Fruit fly (Drosophila melanogaster) whole organism, prepupa: ENCODE data around the gene Pdhb.
A peak's percentile ranks its signal among the peaks of the same experiment; 100 is the strongest.

Experiments
- CG10631 ChIP-seq: fragments of 200-800 bp; sonication (Bioruptor generic); optimal IDR thresholded peaks from 2 replicates; lab custom pipeline; 2016; ENCODE audit warnings: missing biosample characterization, missing genetic modification characterization
- CG10669 ChIP-seq: fragments of 200-800 bp; sonication (Bioruptor generic); optimal IDR thresholded peaks from 3 replicates; lab custom pipeline; 2018; ENCODE audit warnings: missing biosample characterization, mild to moderate bottlenecking, missing genetic modification characterization, moderate library complexity
- CG11294 ChIP-seq: fragments of 200-800 bp; sonication (Bioruptor generic); IDR thresholded peaks from 2 replicates; pipeline ENCODE4 v1.3.6; 2022; ENCODE audit warnings: missing biosample characterization, missing genetic modification characterization
- CG11762 ChIP-seq: fragments of 200-800 bp; sonication (Bioruptor generic); optimal IDR thresholded peaks from 3 replicates; lab custom pipeline; 2016; ENCODE audit warnings: missing biosample characterization, missing genetic modification characterization; ENCODE audit not compliant: insufficient read depth
- CG11902 ChIP-seq: fragments of 200-800 bp; sonication (Bioruptor generic); optimal IDR thresholded peaks from 3 replicates; lab custom pipeline; 2016; ENCODE audit warnings: missing biosample characterization, missing genetic modification characterization
- CG15336 ChIP-seq: fragments of 200-800 bp; sonication (Bioruptor generic); IDR thresholded peaks from 2 replicates; pipeline ENCODE4 v1.3.6; 2022; ENCODE audit warnings: missing biosample characterization, missing genetic modification characterization
- CG1621 ChIP-seq: fragments of 200-800 bp; sonication (Bioruptor generic); optimal IDR thresholded peaks from 3 replicates; lab custom pipeline; 2018; ENCODE audit warnings: missing biosample characterization, mild to moderate bottlenecking, missing genetic modification characterization
- CG16779 ChIP-seq: fragments of 200-800 bp; sonication (Bioruptor generic); optimal IDR thresholded peaks from 3 replicates; lab custom pipeline; 2017; ENCODE audit warnings: missing biosample characterization, mild to moderate bottlenecking, missing genetic modification characterization
- CG3032 ChIP-seq: fragments of 200-800 bp; optimal IDR thresholded peaks from 2 replicates; lab custom pipeline; 2019; ENCODE audit warnings: missing biosample characterization, mild to moderate bottlenecking, missing genetic modification characterization, moderate library complexity
- CG31627 ChIP-seq: fragments of 200-800 bp; sonication (Bioruptor generic); optimal IDR thresholded peaks from 3 replicates; lab custom pipeline; 2016; ENCODE audit warnings: missing biosample characterization, missing genetic modification characterization
- CG32006 ChIP-seq: fragments of 200-800 bp; sonication (Bioruptor generic); optimal IDR thresholded peaks from 3 replicates; lab custom pipeline; 2017; ENCODE audit warnings: missing biosample characterization, mild to moderate bottlenecking, missing genetic modification characterization
- CG3919 ChIP-seq: fragments of 200-800 bp; sonication (Bioruptor generic); optimal IDR thresholded peaks from 3 replicates; lab custom pipeline; 2016; ENCODE audit warnings: missing biosample characterization, missing genetic modification characterization
- CG6276 ChIP-seq: fragments of 200-800 bp; sonication (Bioruptor generic); optimal IDR thresholded peaks from 2 replicates; lab custom pipeline; 2017; ENCODE audit warnings: missing biosample characterization, mild to moderate bottlenecking, missing genetic modification characterization
- CG6792 ChIP-seq: fragments of 200-800 bp; sonication (Bioruptor generic); optimal IDR thresholded peaks from 3 replicates; lab custom pipeline; 2016; ENCODE audit warnings: missing biosample characterization, missing genetic modification characterization
- CG6854 ChIP-seq: fragments of 200-800 bp; sonication (Bioruptor generic); optimal IDR thresholded peaks from 2 replicates; lab custom pipeline; 2017; ENCODE audit warnings: missing biosample characterization, mild to moderate bottlenecking, missing genetic modification characterization
- CG7368 ChIP-seq: fragments of 200-800 bp; sonication (Bioruptor generic); optimal IDR thresholded peaks from 3 replicates; lab custom pipeline; 2016; ENCODE audit warnings: missing biosample characterization, missing genetic modification characterization
- CG8119 ChIP-seq: fragments of 200-800 bp; sonication (Bioruptor generic); IDR thresholded peaks from 3 replicates; pipeline ENCODE4 v1.3.6; 2022; ENCODE audit warnings: missing biosample characterization, missing genetic modification characterization
- CG8632 ChIP-seq: fragments of 200-800 bp; sonication (Bioruptor generic); optimal IDR thresholded peaks from 3 replicates; lab custom pipeline; 2016; ENCODE audit warnings: missing biosample characterization, missing genetic modification characterization
- Eip75B ChIP-seq: fragments of 200-800 bp; sonication (Bioruptor generic); optimal IDR thresholded peaks from 3 replicates; lab custom pipeline; 2016; ENCODE audit warnings: missing biosample characterization, missing genetic modification characterization
- Eip78C ChIP-seq: fragments of 200-800 bp; sonication (Bioruptor generic); peaks from one replicate; lab custom pipeline; 2016; ENCODE audit warnings: missing biosample characterization, missing genetic modification characterization
- Eip93F ChIP-seq: fragments of 200-800 bp; sonication (Bioruptor generic); optimal IDR thresholded peaks from 2 replicates; lab custom pipeline; 2016; ENCODE audit warnings: missing biosample characterization, mild to moderate bottlenecking, missing genetic modification characterization
- Ets21C ChIP-seq: fragments of 200-800 bp; sonication (Bioruptor generic); optimal IDR thresholded peaks from 3 replicates; lab custom pipeline; 2016; ENCODE audit warnings: missing biosample characterization, missing genetic modification characterization
- Hr38 ChIP-seq: sonication (Bioruptor generic); optimal IDR thresholded peaks from 2 replicates; lab custom pipeline; 2016; ENCODE audit warnings: missing biosample characterization, missing genetic modification characterization
- Hr39 ChIP-seq: fragments of 200-800 bp; sonication (Bioruptor generic); optimal IDR thresholded peaks from 2 replicates; lab custom pipeline; 2016; ENCODE audit warnings: missing biosample characterization, missing genetic modification characterization
- Hr4 ChIP-seq: fragments of 200-800 bp; sonication (Bioruptor generic); optimal IDR thresholded peaks from 3 replicates; lab custom pipeline; 2016; ENCODE audit warnings: missing biosample characterization, missing genetic modification characterization
- Lpt ChIP-seq: fragments of 200-800 bp; sonication (Bioruptor generic); optimal IDR thresholded peaks from 3 replicates; lab custom pipeline; 2016; ENCODE audit warnings: missing biosample characterization, missing genetic modification characterization
- Met ChIP-seq: fragments of 200-800 bp; sonication (Bioruptor generic); optimal IDR thresholded peaks from 3 replicates; lab custom pipeline; 2016; ENCODE audit warnings: missing biosample characterization, missing genetic modification characterization
- OdsH ChIP-seq: fragments of 200-800 bp; sonication (Bioruptor generic); optimal IDR thresholded peaks from 3 replicates; lab custom pipeline; 2016; ENCODE audit warnings: missing biosample characterization, missing genetic modification characterization
- Smox ChIP-seq: fragments of 200-800 bp; sonication (Bioruptor generic); optimal IDR thresholded peaks from 3 replicates; lab custom pipeline; 2016; ENCODE audit warnings: missing biosample characterization, missing genetic modification characterization
- Sox102F ChIP-seq: fragments of 200-800 bp; sonication (Bioruptor generic); optimal IDR thresholded peaks from 2 replicates; lab custom pipeline; 2016; ENCODE audit warnings: missing biosample characterization, mild to moderate bottlenecking, missing genetic modification characterization
- Sox14 ChIP-seq: fragments of 200-800 bp; sonication (Bioruptor generic); optimal IDR thresholded peaks from 3 replicates; lab custom pipeline; 2016; ENCODE audit warnings: missing biosample characterization, missing genetic modification characterization
- Sox15 ChIP-seq: fragments of 200-800 bp; sonication (Bioruptor generic); optimal IDR thresholded peaks from 3 replicates; lab custom pipeline; 2016; ENCODE audit warnings: missing biosample characterization, missing genetic modification characterization
- cyc ChIP-seq: fragments of 200-800 bp; sonication (Bioruptor generic); optimal IDR thresholded peaks from 3 replicates; lab custom pipeline; 2016; ENCODE audit warnings: missing biosample characterization, missing genetic modification characterization
- dac ChIP-seq: fragments of 200-800 bp; sonication (Bioruptor generic); optimal IDR thresholded peaks from 2 replicates; lab custom pipeline; 2017; ENCODE audit warnings: missing biosample characterization, mild to moderate bottlenecking, missing genetic modification characterization
- eg ChIP-seq: fragments of 200-800 bp; sonication (Bioruptor generic); IDR thresholded peaks from 3 replicates; pipeline ENCODE4 v1.3.6; 2022; ENCODE audit warnings: missing biosample characterization, missing genetic modification characterization
- esn ChIP-seq: fragments of 200-800 bp; sonication (Bioruptor generic); optimal IDR thresholded peaks from 2 replicates; lab custom pipeline; 2016; ENCODE audit warnings: missing biosample characterization, mild to moderate bottlenecking, missing genetic modification characterization, moderate library complexity
- fd59A ChIP-seq: fragments of 200-800 bp; sonication (Bioruptor generic); optimal IDR thresholded peaks from 2 replicates; lab custom pipeline; 2017; ENCODE audit warnings: missing biosample characterization, mild to moderate bottlenecking, missing genetic modification characterization, missing genetic modification reagents
- fd85E ChIP-seq: fragments of 200-800 bp; sonication (Bioruptor generic); optimal IDR thresholded peaks from 3 replicates; lab custom pipeline; 2016; ENCODE audit warnings: missing biosample characterization, missing genetic modification characterization
- fkh ChIP-seq: fragments of 200-800 bp; sonication (Bioruptor generic); optimal IDR thresholded peaks from 3 replicates; lab custom pipeline; 2017; ENCODE audit warnings: missing biosample characterization, mild to moderate bottlenecking, missing genetic modification characterization, moderate library complexity
- net ChIP-seq: fragments of 200-800 bp; sonication (Bioruptor generic); optimal IDR thresholded peaks from 3 replicates; lab custom pipeline; 2016; ENCODE audit warnings: missing biosample characterization, missing genetic modification characterization
- pdm3 ChIP-seq: fragments of 200-800 bp; sonication (Bioruptor generic); optimal IDR thresholded peaks from 3 replicates; lab custom pipeline; 2016; ENCODE audit warnings: missing biosample characterization, missing genetic modification characterization
- salr ChIP-seq, 2 experiments: fragments of 200-800 bp; sonication (Bioruptor generic); optimal IDR thresholded peaks; 3 replicates each; lab custom pipeline; 2016 to 2018; ENCODE audit warnings: missing biosample characterization in 2 of 2, missing genetic modification characterization in 2 of 2, mild to moderate bottlenecking in 1 of 2
- spab ChIP-seq: fragments of 200-800 bp; sonication (Bioruptor generic); optimal IDR thresholded peaks from 2 replicates; lab custom pipeline; 2017; ENCODE audit warnings: missing biosample characterization, mild to moderate bottlenecking, missing genetic modification characterization, missing genetic modification reagents
- ss ChIP-seq, 2 experiments: fragments of 200-800 bp; sonication (Bioruptor generic); optimal IDR thresholded peaks; 2 replicates in 1 of 2; 3 replicates in 1 of 2; lab custom pipeline; 2017 to 2018; ENCODE audit warnings: mild to moderate bottlenecking in 2 of 2, missing biosample characterization in 2 of 2, missing genetic modification characterization in 2 of 2, moderate library complexity in 1 of 2
- svp ChIP-seq: fragments of 200-800 bp; sonication (Bioruptor generic); peaks from one replicate; lab custom pipeline; 2016; ENCODE audit warnings: missing biosample characterization, missing genetic modification characterization
- vri ChIP-seq: fragments of 200-800 bp; sonication (Bioruptor generic); optimal IDR thresholded peaks from 3 replicates; lab custom pipeline; 2016; ENCODE audit warnings: missing biosample characterization, mild to moderate bottlenecking, missing genetic modification characterization

Pdhb gene

DNA sequence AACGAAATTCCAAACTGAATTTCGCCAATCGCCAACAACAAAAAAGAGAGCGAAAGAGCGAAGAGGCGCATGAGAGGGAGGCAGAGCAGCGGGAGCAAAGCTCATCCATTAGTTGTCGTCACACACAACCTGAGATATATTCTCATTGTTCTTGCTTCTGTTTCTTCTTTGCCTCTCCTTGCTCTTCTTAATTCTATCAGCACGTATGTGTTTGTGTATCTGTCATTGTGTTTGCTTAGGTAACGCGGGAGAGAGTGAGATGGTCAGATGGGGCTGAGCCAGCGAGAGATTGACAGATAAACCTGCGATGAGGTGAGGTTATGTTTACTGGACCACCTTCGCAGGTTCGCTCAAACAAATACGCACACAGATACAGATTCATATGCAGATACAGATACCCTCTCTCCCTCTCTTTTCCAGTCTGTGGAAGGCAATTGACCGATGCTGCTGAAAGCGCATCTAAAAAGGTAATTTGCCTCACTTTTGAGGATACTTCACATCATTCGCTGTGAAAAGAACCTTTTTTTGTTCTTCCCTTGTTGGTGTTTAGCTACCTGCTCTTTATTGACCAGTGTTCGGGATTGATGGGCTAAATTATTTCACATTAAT is 38.8 kb upstream of the Pdhb start (continued):
- TF ChIP-seq Smox (GFP tag; lab: Kevin White, UChicago) (no peak), CG16779 (tag; lab: Kevin White, UChicago) (no peak), Eip93F (GFP tag; lab: Kevin White, UChicago) (no peak), CG11902 (GFP tag; lab: Kevin White, UChicago) (no peak), CG6792 (GFP tag; lab: Kevin White, UChicago) (no peak), CG8119 (GFP tag; lab: Robert Waterston, UW) (0 out of 3 replicates have a peak, but pooled peaks have one; percentile 27), CG6276 (GFP tag; lab: Kevin White, UChicago) (peak; percentile 15), CG3919 (GFP tag; lab: Kevin White, UChicago) (peak; percentile 28), Hr39 (no peak), esn (peak; percentile 27), Lpt (GFP tag; lab: Kevin White, UChicago) (peak; percentile 1), CG1621 (tag; lab: Kevin White, UChicago) (peak; percentile 27), svp (GFP tag; lab: Kevin White, UChicago) (peak; percentile 95), CG11762 (GFP tag; lab: Kevin White, UChicago) (no peak), OdsH (GFP tag; lab: Kevin White, UChicago) (no peak), Sox102F (GFP tag; lab: Kevin White, UChicago) (peak; percentile 44), Hr38 (GFP tag; lab: Kevin White, UChicago) (no peak), dac (no peak), CG32006 (GFP tag; lab: Kevin White, UChicago) (no peak), fkh (GFP tag; lab: Kevin White, UChicago) (peak; percentile 88), Hr4 (GFP tag; lab: Kevin White, UChicago) (no peak), ss (GFP tag; optimal IDR thresholded peaks at IDR 0.05; lab: Kevin White, UChicago) (peak; percentile 52 to 58), Sox15 (GFP tag; lab: Kevin White, UChicago) (no peak), pdm3 (no peak), cyc (GFP tag; lab: Kevin White, UChicago) (no peak), vri (GFP tag; lab: Kevin White, UChicago) (peak; percentile 66), Eip75B (GFP tag; lab: Kevin White, UChicago) (no peak), net (GFP tag; lab: Kevin White, UChicago) (peak; percentile 20), CG8632 (GFP tag; lab: Kevin White, UChicago) (no peak), spab (GFP tag; lab: Kevin White, UChicago) (peak; percentile 9), fd59A (GFP tag; lab: Kevin White, UChicago) (no peak), Eip78C (GFP tag; lab: Kevin White, UChicago) (peak; percentile 68), CG10669 (GFP tag; lab: Kevin White, UChicago) (peak; percentile 19), Sox14 (GFP tag; lab: Kevin White, UChicago) (peak; percentile 56), CG10631 (GFP tag; lab: Kevin White, UChicago) (no peak), CG3032 (tag; lab: Kevin White, UChicago) (peak; percentile 25), CG31627 (no peak), fd85E (GFP tag; lab: Kevin White, UChicago) (no peak)
- TF ChIP-seq, all 60 proteins: peak for 28

DNA sequence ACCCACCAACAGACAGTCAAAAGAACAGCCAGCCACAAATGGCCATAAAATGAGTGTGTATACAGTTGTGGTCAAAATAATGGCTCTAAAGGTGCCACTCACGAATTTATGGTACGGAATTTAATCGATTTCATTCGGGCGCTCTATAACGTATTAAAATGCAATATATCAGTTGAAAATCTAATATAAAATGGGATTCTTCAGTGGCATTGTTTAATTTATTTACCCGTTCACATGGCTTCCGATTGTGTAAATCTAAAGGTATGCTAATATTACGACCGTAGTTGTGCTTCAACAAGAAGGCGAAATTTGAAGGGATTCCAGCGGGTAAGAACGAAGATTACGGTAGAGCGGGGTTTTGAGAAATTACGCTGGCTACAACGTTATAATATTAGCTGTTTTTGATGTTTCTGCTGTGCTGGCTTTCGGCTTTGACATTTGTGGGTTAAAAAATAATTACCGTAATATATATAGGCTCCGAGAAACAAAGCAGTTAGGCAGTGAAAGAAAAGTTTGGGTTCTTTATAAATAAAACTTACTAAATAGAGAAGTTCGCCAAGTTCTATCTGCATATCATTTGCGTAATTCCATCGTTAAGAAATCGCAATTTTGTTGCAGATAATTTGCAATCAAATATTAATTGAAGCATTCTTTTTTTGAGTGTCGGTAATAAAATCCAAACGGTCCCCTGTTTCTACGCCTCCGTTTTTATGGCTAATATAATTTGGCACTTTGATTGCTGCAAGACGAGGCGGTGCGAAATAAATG is 37.1 kb upstream of the Pdhb start:
- TF ChIP-seq Met (peak; percentile 71), salr (GFP tag; optimal IDR thresholded peaks at IDR 0.05; lab: Kevin White, UChicago) (no peak), Sox102F (GFP tag; lab: Kevin White, UChicago) (peak; percentile 43), svp (GFP tag; lab: Kevin White, UChicago) (peak; percentile 84), CG6276 (GFP tag; lab: Kevin White, UChicago) (peak; percentile 8), fd59A (GFP tag; lab: Kevin White, UChicago) (peak; percentile 15), CG3032 (tag; lab: Kevin White, UChicago) (peak; percentile 24), CG15336 (0 out of 2 replicates have a peak, but pooled peaks have one; percentile 18), CG31627 (peak; percentile 46), CG6854 (GFP tag; lab: Kevin White, UChicago) (peak; percentile 41), CG11294 (no peak), Hr39 (peak; percentile 66), Sox15 (GFP tag; lab: Kevin White, UChicago) (no peak), Eip78C (GFP tag; lab: Kevin White, UChicago) (peak; percentile 80), Ets21C (GFP tag; lab: Kevin White, UChicago) (peak; percentile 9), CG1621 (tag; lab: Kevin White, UChicago) (no peak), CG7368 (no peak), esn (peak; percentile 65), CG32006 (GFP tag; lab: Kevin White, UChicago) (peak; percentile 39), CG10631 (GFP tag; lab: Kevin White, UChicago) (peak; percentile 5), Smox (GFP tag; lab: Kevin White, UChicago) (peak; percentile 38), Hr4 (GFP tag; lab: Kevin White, UChicago) (peak; percentile 9), eg (peak; percentile 29; the same call in 1 of the 3 replicates)
